Worm (Caenorhabditis elegans) whole organism, midembryonic: ENCODE measurements around the gene Y82E9BR.14.

Source experiments
- T22C8.4 ChIP-seq: fragments of 200-800 bp; sonication (Bioruptor generic); IDR thresholded peaks from 2 replicates; pipeline ENCODE4 v1.3.6; 2022; ENCODE audit warnings: missing genetic modification characterization, missing compliant biosample characterization
- cog-1 ChIP-seq: sonication (generic microtip); optimal IDR thresholded peaks from 2 replicates; lab custom pipeline; 2016; ENCODE audit warnings: missing genetic modification characterization, missing compliant biosample characterization
- flt-1 ChIP-seq: fragments of 200-800 bp; sonication (Bioruptor generic); IDR thresholded peaks from 2 replicates; pipeline ENCODE4 v1.3.6; 2022; ENCODE audit warnings: missing genetic modification characterization, missing compliant biosample characterization
- klf-2 ChIP-seq: fragments of 200-800 bp; sonication (Bioruptor generic); conservative IDR thresholded peaks from 2 replicates; pipeline ENCODE4 v1.3.6; 2022; ENCODE audit warnings: missing genetic modification reagents, missing genetic modification characterization, missing compliant biosample characterization
- med-1 ChIP-seq: sonication (generic microtip); optimal IDR thresholded peaks from 2 replicates; lab custom pipeline; 2017; ENCODE audit warnings: missing genetic modification characterization, mild to moderate bottlenecking, missing compliant biosample characterization, antibody characterized with exemption, missing genetic modification reagents; ENCODE audit not compliant: insufficient read depth
- ref-1 ChIP-seq: fragments of 200-800 bp; sonication (Bioruptor generic); conservative IDR thresholded peaks from 2 replicates; pipeline ENCODE4 v1.3.6; 2022; ENCODE audit warnings: missing genetic modification reagents, missing genetic modification characterization, missing compliant biosample characterization
- tab-1 ChIP-seq: fragments of 200-800 bp; sonication (Bioruptor generic); IDR thresholded peaks from 2 replicates; pipeline ENCODE4 v1.3.6; 2022; ENCODE audit warnings: missing genetic modification characterization, missing compliant biosample characterization
- ztf-23 ChIP-seq: fragments of 200-800 bp; sonication (Bioruptor generic); IDR thresholded peaks from 2 replicates; pipeline ENCODE4 v1.3.6; 2022; ENCODE audit warnings: missing genetic modification reagents, missing genetic modification characterization, missing compliant biosample characterization
- ztf-29 ChIP-seq: fragments of 200-800 bp; sonication (Bioruptor generic); IDR thresholded peaks from 2 replicates; pipeline ENCODE4 v1.3.6; 2022; ENCODE audit warnings: missing genetic modification reagents, missing genetic modification characterization, missing compliant biosample characterization

Y82E9BR.14 gene

DNA sequence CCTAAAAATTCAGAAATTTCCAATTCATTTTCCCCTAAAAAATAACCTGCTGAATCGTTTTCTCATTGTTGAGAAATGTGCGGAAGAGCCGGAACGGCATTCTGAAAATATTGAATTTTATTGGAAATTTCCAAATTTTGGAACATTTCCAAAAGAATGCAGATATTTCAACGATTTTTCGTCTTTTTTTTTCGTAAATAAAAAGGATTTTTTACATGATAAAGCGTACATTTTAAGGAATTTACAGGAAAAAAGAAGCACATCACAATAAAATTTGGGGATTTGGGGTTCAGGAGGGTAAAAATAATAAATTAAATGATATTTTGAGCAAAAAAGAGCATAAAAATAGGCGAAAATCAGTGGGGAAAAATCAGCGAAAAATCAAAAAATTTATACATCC lies 4.8 kb downstream of the Y82E9BR.14 start, which contains the start of gene Y82E9BR.22:
Gene Y82E9BR.22 (minus strand): TSS at position 101 of the 400 bp plus-strand sequence.
- no peak for TF ChIP-seq tab-1 (GFP tag; lab: Robert Waterston, UW)
- no peak for TF ChIP-seq ztf-23 (GFP tag; lab: Robert Waterston, UW)

DNA sequence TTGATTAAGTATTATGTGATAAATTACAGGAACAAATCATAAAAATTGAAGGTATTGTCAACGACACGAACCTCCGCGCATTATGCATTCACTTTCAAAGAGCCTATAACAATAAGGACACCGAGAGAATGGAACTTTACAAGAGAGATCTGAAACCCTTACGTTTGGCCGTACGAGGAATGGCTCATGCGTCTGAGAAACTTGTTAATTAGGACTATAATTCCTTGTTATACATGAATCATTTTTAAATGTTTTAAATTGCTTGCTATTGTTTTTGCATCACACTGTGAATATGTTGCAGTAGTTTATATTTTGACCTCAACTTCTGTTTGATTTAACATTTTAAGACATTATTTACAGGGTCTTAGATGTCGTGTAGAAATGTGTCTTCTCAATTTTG lies 10.8 kb downstream of the Y82E9BR.14 start, which contains the start of gene pals-18:
Gene pals-18 (plus strand): TSS at position 301 of the 400 bp plus-strand sequence.
- TF ChIP-seq T22C8.4 (no peak), ref-1 (GFP tag; lab: Robert Waterston, UW) (no peak), flt-1 (GFP tag; lab: Robert Waterston, UW) (no peak)

DNA sequence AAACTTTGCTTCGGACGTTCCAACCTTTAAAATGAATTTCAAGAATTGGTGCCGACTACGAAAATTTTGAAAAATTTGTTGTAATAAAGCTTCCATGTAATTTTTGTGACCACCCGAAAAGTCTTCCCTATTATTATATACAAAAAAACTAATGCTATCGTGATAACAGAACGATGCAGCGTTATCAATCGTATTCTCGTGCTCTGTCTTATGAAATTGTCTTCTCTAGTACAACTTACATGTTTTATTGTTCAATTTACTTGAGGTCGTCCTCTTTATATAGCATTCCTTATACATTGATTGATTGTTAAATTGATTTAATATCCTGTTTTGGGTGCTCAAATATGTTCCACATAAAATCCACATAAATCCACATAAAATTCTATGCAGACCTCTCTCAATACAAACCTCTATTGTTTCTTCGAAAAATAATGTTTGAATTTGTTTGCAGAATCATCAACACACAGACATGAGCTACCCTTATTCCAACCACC lies 12.4 kb downstream of the Y82E9BR.14 start, which contains the start of gene pals-19:
Gene pals-19 (plus strand): TSS at position 444 of the 494 bp plus-strand sequence.
- no peak for TF ChIP-seq tab-1 (GFP tag; lab: Robert Waterston, UW)
- TF ChIP-seq med-1 (GFP tag; lab: Kevin White, UChicago), result no peak
- no peak for TF ChIP-seq ztf-29 (GFP tag; lab: Robert Waterston, UW)
- no peak for TF ChIP-seq klf-2 (GFP tag; lab: Robert Waterston, UW)
- TF ChIP-seq flt-1 (GFP tag; lab: Robert Waterston, UW), result no peak
- no peak for TF ChIP-seq cog-1
- TF ChIP-seq T22C8.4, result no peak
- no peak for TF ChIP-seq ztf-23 (GFP tag; lab: Robert Waterston, UW)
- TF ChIP-seq ref-1 (GFP tag; lab: Robert Waterston, UW), result no peak

- TF ChIP-seq flt-1 (GFP tag; lab: Robert Waterston, UW), result no peak
- no peak for TF ChIP-seq ztf-29 (GFP tag; lab: Robert Waterston, UW)
- TF ChIP-seq cog-1, result no peak
Observed at ce11 chrIII:1399670-1400069, 14.2 kb downstream of the Y82E9BR.14 start, which contains the start of gene pals-16. Gene pals-16, plus strand, starts transcription at chrIII:1399970.

DNA sequence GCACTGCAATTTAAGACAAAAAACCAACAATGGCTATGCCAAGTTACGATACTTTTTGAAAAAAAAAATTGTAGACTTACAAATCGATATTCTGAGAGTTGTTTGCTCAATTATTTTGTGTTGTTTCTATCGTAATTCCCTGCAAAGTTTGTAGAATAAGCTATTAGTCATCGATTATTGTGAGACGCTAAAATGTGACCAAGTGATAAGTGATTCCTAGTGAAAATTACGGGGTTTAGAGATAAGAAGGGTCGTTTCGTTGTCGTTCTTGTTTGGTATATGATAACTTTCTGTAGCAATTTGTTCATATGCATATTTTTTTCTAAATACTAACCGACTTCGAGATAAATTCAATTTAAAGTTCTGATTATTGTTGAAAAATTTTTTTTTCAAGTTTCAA lies 15.7 kb downstream of the Y82E9BR.14 start:
- TF ChIP-seq ref-1 (GFP tag; lab: Robert Waterston, UW) (no peak), flt-1 (GFP tag; lab: Robert Waterston, UW) (no peak), med-1 (GFP tag; lab: Kevin White, UChicago) (no peak), cog-1 (no peak), T22C8.4 (no peak), tab-1 (GFP tag; lab: Robert Waterston, UW) (no peak), ztf-29 (GFP tag; lab: Robert Waterston, UW) (no peak), klf-2 (GFP tag; lab: Robert Waterston, UW) (no peak), ztf-23 (GFP tag; lab: Robert Waterston, UW) (no peak)

DNA sequence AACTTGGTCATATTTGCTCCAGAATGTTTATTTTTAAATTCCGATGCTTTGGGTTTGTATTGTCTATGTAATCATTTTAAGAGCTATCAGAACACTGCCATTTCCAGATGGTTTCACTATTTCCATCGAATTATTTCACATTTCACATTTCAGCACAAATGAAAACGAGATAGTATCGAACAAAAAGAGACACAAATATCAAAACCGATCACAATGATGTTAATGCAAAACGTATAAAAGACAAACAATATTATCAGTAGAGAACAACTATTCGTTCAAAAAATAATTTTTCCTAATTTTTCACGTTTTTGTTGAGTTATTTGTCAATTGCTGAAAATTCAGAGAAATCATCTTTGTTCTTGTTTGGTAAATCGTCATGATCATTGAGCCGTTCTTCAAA lies 18.6 kb downstream of the Y82E9BR.14 start:
- TF ChIP-seq klf-2 (GFP tag; lab: Robert Waterston, UW) (no peak), ztf-29 (GFP tag; lab: Robert Waterston, UW) (no peak), cog-1 (no peak), T22C8.4 (no peak), med-1 (GFP tag; lab: Kevin White, UChicago) (no peak), ref-1 (GFP tag; lab: Robert Waterston, UW) (no peak), tab-1 (GFP tag; lab: Robert Waterston, UW) (no peak), flt-1 (GFP tag; lab: Robert Waterston, UW) (no peak), ztf-23 (GFP tag; lab: Robert Waterston, UW) (no peak)

- no peak for TF ChIP-seq ref-1 (GFP tag; lab: Robert Waterston, UW)
- TF ChIP-seq T22C8.4, result no peak
- TF ChIP-seq tab-1 (GFP tag; lab: Robert Waterston, UW), result no peak
- no peak for TF ChIP-seq ztf-23 (GFP tag; lab: Robert Waterston, UW)
- no peak for TF ChIP-seq klf-2 (GFP tag; lab: Robert Waterston, UW)
- no peak for TF ChIP-seq ztf-29 (GFP tag; lab: Robert Waterston, UW)
- TF ChIP-seq flt-1 (GFP tag; lab: Robert Waterston, UW), result no peak
- no peak for TF ChIP-seq cog-1
Observed at ce11 chrIII:1392763-1393162, 21.2 kb downstream of the Y82E9BR.14 start.

DNA sequence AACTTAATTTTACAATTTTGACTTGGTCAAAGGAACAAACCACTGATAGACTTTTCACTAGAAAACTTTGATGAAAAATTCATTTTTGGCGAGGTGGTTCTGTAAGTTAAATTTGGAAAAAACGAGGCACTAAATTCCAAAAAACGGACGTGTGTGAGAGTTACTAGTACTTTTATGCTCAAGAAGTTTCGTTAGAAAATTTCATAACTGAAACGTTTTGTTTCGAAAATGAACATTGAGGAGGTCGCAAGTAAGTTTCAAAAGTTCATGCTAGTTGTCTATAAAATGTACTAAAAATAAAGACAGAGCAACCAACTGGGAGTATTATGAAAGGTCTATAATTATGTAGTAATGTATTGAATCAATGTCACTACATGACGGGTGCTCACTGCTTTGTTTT lies 22.2 kb downstream of the Y82E9BR.14 start, which contains the start of gene pals-17:
Gene pals-17 (minus strand): TSS at position 101 of the 400 bp plus-strand sequence.
- no peak for TF ChIP-seq tab-1 (GFP tag; lab: Robert Waterston, UW)
- no peak for TF ChIP-seq ref-1 (GFP tag; lab: Robert Waterston, UW)
- no peak for TF ChIP-seq ztf-29 (GFP tag; lab: Robert Waterston, UW)
- no peak for TF ChIP-seq flt-1 (GFP tag; lab: Robert Waterston, UW)
- TF ChIP-seq T22C8.4, result no peak
- TF ChIP-seq med-1 (GFP tag; lab: Kevin White, UChicago), result no peak
- TF ChIP-seq klf-2 (GFP tag; lab: Robert Waterston, UW), result no peak
- no peak for TF ChIP-seq cog-1
- TF ChIP-seq ztf-23 (GFP tag; lab: Robert Waterston, UW), result no peak

ce11 chrIII:1389988-1390387 lies 23.9 kb downstream of the Y82E9BR.14 start:
- no peak for TF ChIP-seq cog-1
- no peak for TF ChIP-seq ref-1 (GFP tag; lab: Robert Waterston, UW)
- no peak for TF ChIP-seq flt-1 (GFP tag; lab: Robert Waterston, UW)
- no peak for TF ChIP-seq ztf-29 (GFP tag; lab: Robert Waterston, UW)
- no peak for TF ChIP-seq klf-2 (GFP tag; lab: Robert Waterston, UW)
- no peak for TF ChIP-seq T22C8.4
- no peak for TF ChIP-seq tab-1 (GFP tag; lab: Robert Waterston, UW)
- no peak for TF ChIP-seq med-1 (GFP tag; lab: Kevin White, UChicago)
